Fruit fly (Drosophila melanogaster) whole organism, wandering third instar larva: ENCODE results near the gene CG7685.

Experiments used
- Abd-B ChIP-seq: fragments of >200 bp; optimal IDR thresholded peaks from 2 replicates; lab custom pipeline; 2017; ENCODE audit warnings: missing biosample characterization, missing genetic modification characterization
- CrebA ChIP-seq: fragments of 200-800 bp; sonication (Bioruptor generic); optimal IDR thresholded peaks from 2 replicates; lab custom pipeline; 2016; ENCODE audit warnings: missing biosample characterization, mild to moderate bottlenecking, missing genetic modification characterization, borderline replicate concordance
- Dfd ChIP-seq: fragments of >200 bp; optimal IDR thresholded peaks from 2 replicates; lab custom pipeline; 2017; ENCODE audit warnings: missing biosample characterization, missing genetic modification characterization
- Hnf4 ChIP-seq: fragments of 200-800 bp; sonication (Bioruptor generic); optimal IDR thresholded peaks from 2 replicates; lab custom pipeline; 2016; ENCODE audit warnings: missing biosample characterization, mild to moderate bottlenecking, missing genetic modification characterization
- Myc ChIP-seq: fragments of >200 bp; optimal IDR thresholded peaks from 2 replicates; lab custom pipeline; 2017
- OdsH ChIP-seq: fragments of 200-800 bp; sonication (Bioruptor generic); optimal IDR thresholded peaks from 2 replicates; lab custom pipeline; 2016; ENCODE audit warnings: missing biosample characterization, mild to moderate bottlenecking, missing genetic modification characterization
- h ChIP-seq: fragments of 200-800 bp; sonication (Bioruptor generic); optimal IDR thresholded peaks from 3 replicates; lab custom pipeline; 2016; ENCODE audit warnings: missing biosample characterization, mild to moderate bottlenecking, missing genetic modification characterization
- tai ChIP-seq: sonication (Bioruptor generic); optimal IDR thresholded peaks from 2 replicates; lab custom pipeline; 2016; ENCODE audit warnings: missing biosample characterization, missing genetic modification characterization
- usp ChIP-seq: fragments of >200 bp; optimal IDR thresholded peaks from 2 replicates; lab custom pipeline; 2017; ENCODE audit warnings: missing biosample characterization, missing genetic modification characterization

DNA sequence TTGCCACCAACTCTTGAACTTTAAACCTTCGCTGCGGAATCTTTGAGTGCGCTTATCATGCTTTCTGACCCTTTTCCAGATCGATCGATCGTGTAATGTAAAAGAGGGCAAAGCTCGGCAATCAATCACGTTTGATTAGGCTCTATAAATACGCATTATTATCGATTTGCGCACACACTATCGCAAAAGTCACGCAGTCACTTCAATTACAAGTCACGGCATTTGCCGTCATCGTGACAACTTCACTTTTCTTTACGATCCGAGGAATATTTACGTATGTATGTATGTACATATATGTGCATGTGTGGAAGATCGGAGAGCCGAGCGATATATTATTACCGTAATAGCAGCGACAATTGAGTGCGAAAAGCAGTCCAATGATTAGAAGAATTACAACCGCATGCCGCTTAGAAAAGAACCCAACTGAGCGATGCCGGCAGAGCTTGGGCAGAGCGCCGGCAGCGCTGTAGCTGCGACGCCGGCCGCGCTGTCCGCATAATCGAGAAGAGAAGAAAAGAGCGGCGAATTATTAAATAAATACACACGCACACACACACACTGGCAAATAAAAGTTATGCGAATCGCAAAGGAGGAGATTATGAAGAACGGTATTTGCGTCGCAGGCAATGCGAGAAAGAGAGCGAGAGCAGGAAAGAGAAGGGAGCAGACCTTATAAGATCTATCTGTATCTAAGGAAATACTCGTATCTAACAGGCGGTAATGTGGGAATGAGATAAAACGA, 45.3 kb downstream of the CG7685 start:
- no peak for TF ChIP-seq Dfd
- TF ChIP-seq h (GFP tag; lab: Kevin White, UChicago), result no peak
- TF ChIP-seq Myc (lab: Kevin White, UChicago), result no peak
- TF ChIP-seq Hnf4 (GFP tag; lab: Kevin White, UChicago), result no peak
- no peak for TF ChIP-seq OdsH
- TF ChIP-seq usp (GFP tag; lab: Kevin White, UChicago), result no peak
- no peak for TF ChIP-seq CrebA (GFP tag; lab: Kevin White, UChicago)
- no peak for TF ChIP-seq Abd-B (GFP tag; lab: Kevin White, UChicago)
- TF ChIP-seq tai (GFP tag; lab: Kevin White, UChicago), result no peak
